Fruit fly (Drosophila melanogaster) ovary, adult (tissue): Measurements from ENCODE around the gene CG32847.

Source experiments
- CG17801 ChIP-seq: fragments of 200-800 bp; optimal IDR thresholded peaks from 2 replicates; lab custom pipeline; 2019; ENCODE audit warnings: missing biosample characterization, mild to moderate bottlenecking, missing genetic modification characterization, moderate library complexity; ENCODE audit not compliant: partially characterized antibody

The CG32847 gene

DNA sequence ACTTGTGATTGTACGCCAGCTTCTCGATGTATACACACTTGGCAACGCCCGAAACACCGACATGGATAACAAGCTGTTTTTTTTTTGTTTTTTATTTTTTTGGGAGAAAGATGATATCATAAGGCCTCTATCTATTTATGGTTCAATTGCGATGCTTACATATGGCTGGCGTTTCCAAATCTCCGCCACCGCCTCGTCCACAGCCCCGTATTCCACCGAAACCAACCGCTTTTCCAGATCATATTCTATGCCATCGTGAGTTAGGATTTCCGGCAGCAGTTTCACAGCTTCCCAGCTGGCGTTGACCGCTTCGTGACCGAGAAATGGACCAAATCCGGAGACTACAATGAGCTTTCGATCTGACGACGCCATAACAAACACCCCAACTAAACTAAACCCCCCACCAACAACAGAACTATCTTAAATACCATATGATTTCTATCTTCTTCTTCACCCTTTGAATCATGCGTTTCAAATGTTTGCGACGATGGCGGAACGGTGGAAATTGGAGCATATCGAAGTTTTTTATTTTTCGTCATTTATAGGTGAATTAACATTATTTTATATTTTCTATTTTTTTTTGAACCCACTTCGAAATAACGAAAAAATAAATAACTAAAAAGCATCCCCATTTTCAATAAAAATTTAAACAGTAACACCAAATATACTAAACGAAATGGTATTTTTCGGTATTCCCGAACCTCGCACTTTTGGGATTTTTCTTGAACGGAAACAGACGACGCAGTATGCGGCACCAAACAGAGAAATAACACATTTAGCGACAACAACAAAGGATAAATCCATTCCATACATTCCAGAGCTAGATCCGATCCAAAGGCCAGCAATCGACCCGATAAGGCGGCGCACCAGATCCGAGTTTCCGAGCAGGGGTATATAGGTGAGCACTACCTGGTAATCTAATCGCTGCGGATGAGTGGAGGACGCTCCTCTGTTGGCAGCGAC is 22.5 kb downstream of the CG32847 start, which contains the start of the genes CG32147 and Pex3:
Gene CG32147 (minus strand): TSS at position 422 of the 963 bp plus-strand sequence.
Gene Pex3 (plus strand): TSS at position 718 of the 963 bp plus-strand sequence.
- TF ChIP-seq CG17801 (GFP tag; lab: Kevin White, UChicago) = peak; percentile 0

dm6 chr3L:15146643-15147187 is 25.3 kb downstream of the CG32847 start, which contains the start of gene FucTA:
Gene FucTA (plus strand): TSS chr3L:15147137.
- TF ChIP-seq CG17801 (GFP tag; lab: Kevin White, UChicago) = no peak

dm6 chr3L:15150028-15150427 is 28.7 kb downstream of the CG32847 start:
- TF ChIP-seq CG17801 (GFP tag; lab: Kevin White, UChicago) = no peak

dm6 chr3L:15158330-15159114 is 37.1 kb downstream of the CG32847 start, which contains the start of the genes Msh6 and Prp31:
Gene Msh6 (minus strand): TSS chr3L:15158562.
Gene Prp31 (plus strand): TSS chr3L:15159100.
- peak; percentile 32 for TF ChIP-seq CG17801 (GFP tag; lab: Kevin White, UChicago)

- TF ChIP-seq CG17801 (GFP tag; lab: Kevin White, UChicago) = peak; percentile 19
Measured at dm6 chr3L:15161549-15161948, 40.2 kb downstream of the CG32847 start, which contains the start of gene CG6878. Gene CG6878 (plus strand): TSS chr3L:15161817.

dm6 chr3L:15162005-15162404 is 40.6 kb downstream of the CG32847 start:
- no peak for TF ChIP-seq CG17801 (GFP tag; lab: Kevin White, UChicago)

dm6 chr3L:15162988-15163387 is 41.6 kb downstream of the CG32847 start:
- TF ChIP-seq CG17801 (GFP tag; lab: Kevin White, UChicago) = no peak

dm6 chr3L:15163414-15163813 is 42.0 kb downstream of the CG32847 start, which contains the start of gene CG7011:
Gene CG7011 (minus strand): TSS chr3L:15163628.
- no peak for TF ChIP-seq CG17801 (GFP tag; lab: Kevin White, UChicago)

- no peak for TF ChIP-seq CG17801 (GFP tag; lab: Kevin White, UChicago)
Measured at dm6 chr3L:15169010-15169409, 47.6 kb downstream of the CG32847 start.

- TF ChIP-seq CG17801 (GFP tag; lab: Kevin White, UChicago) = no peak
Measured at dm6 chr3L:15169795-15170194, 48.4 kb downstream of the CG32847 start.
